Worm (Caenorhabditis elegans) whole organism, L2 larva: ENCODE data around the gene F20G2.2.

ENCODE experiments used
- C34F6.9 ChIP-seq: fragments of 150-350 bp; optimal IDR thresholded peaks from 2 replicates; lab custom pipeline; 2014; ENCODE audit warnings: missing biosample characterization, missing genetic modification characterization
- ZK546.5 ChIP-seq: sonication (generic microtip); optimal IDR thresholded peaks from 2 replicates; lab custom pipeline; 2017; ENCODE audit warnings: missing biosample characterization, missing genetic modification characterization
- alr-1 ChIP-seq: fragments of 150-350 bp; optimal IDR thresholded peaks from 2 replicates; lab custom pipeline; 2014; ENCODE audit warnings: missing biosample characterization, missing genetic modification characterization
- crh-2 ChIP-seq: sonication (generic microtip); optimal IDR thresholded peaks from 2 replicates; lab custom pipeline; 2017; ENCODE audit warnings: missing biosample characterization, missing genetic modification characterization
- dmd-4 ChIP-seq: sonication (generic microtip); optimal IDR thresholded peaks from 2 replicates; lab custom pipeline; 2017; ENCODE audit warnings: missing biosample characterization, missing genetic modification characterization
- egl-27 ChIP-seq: sonication (generic microtip); optimal IDR thresholded peaks from 3 replicates; lab custom pipeline; 2017; ENCODE audit warnings: missing biosample characterization, missing genetic modification reagents, missing genetic modification characterization
- fos-1 ChIP-seq: fragments of 150-350 bp; optimal IDR thresholded peaks from 2 replicates; lab custom pipeline; 2014; ENCODE audit warnings: missing biosample characterization, missing genetic modification characterization
- lin-39 ChIP-seq: fragments of 150-350 bp; optimal IDR thresholded peaks from 2 replicates; lab custom pipeline; 2014; ENCODE audit warnings: missing biosample characterization, missing genetic modification reagents, missing genetic modification characterization
- nhr-11 ChIP-seq: fragments of 150-350 bp; optimal IDR thresholded peaks from 2 replicates; lab custom pipeline; 2014; ENCODE audit warnings: missing biosample characterization, missing genetic modification characterization
- nhr-12 ChIP-seq: fragments of 150-350 bp; optimal IDR thresholded peaks from 2 replicates; lab custom pipeline; 2014; ENCODE audit warnings: missing biosample characterization, missing genetic modification characterization
- sem-4 ChIP-seq: fragments of 150-350 bp; optimal IDR thresholded peaks from 2 replicates; lab custom pipeline; 2014; ENCODE audit warnings: missing biosample characterization, missing genetic modification reagents, missing genetic modification characterization
- skn-1 ChIP-seq: sonication (generic microtip); optimal IDR thresholded peaks from 2 replicates; lab custom pipeline; 2017; ENCODE audit warnings: missing biosample characterization, missing genetic modification characterization
- snpc-4 ChIP-seq: fragments of 150-350 bp; optimal IDR thresholded peaks from 2 replicates; lab custom pipeline; 2014; ENCODE audit warnings: missing biosample characterization, missing genetic modification characterization

ce11 chrV:13730762-13731161 is 25.4 kb downstream of the F20G2.2 start, which contains the start of gene dct-17:
- TF ChIP-seq C34F6.9 (tag; lab: Kevin White, UChicago) (no peak), lin-39 (tag; lab: Kevin White, UChicago) (no peak), dmd-4 (no peak), snpc-4 (tag; lab: Kevin White, UChicago) (no peak), sem-4 (tag; lab: Kevin White, UChicago) (no peak), alr-1 (tag; lab: Kevin White, UChicago) (no peak), fos-1 (tag; lab: Kevin White, UChicago) (peak; percentile 91), crh-2 (no peak), ZK546.5 (tag; lab: Kevin White, UChicago) (no peak), nhr-11 (tag; lab: Kevin White, UChicago) (no peak), egl-27 (tag; lab: Kevin White, UChicago) (no peak), nhr-12 (no peak), skn-1 (peak; percentile 48)
